Worm (Caenorhabditis elegans) whole organism, L1 larva: ENCODE data around the gene C27H5.2.

Experiments used
- aly-2 ChIP-seq: fragments of 150-350 bp; optimal IDR thresholded peaks from 2 replicates; lab custom pipeline; 2014; ENCODE audit warnings: missing biosample characterization, missing genetic modification characterization
- ceh-8 ChIP-seq: fragments of 200-800 bp; sonication (Bioruptor generic); optimal IDR thresholded peaks from 2 replicates; lab custom pipeline; 2018; ENCODE audit warnings: mild to moderate bottlenecking, missing genetic modification characterization, moderate library complexity, missing compliant biosample characterization
- ceh-90 ChIP-seq: sonication (generic microtip); optimal IDR thresholded peaks from 2 replicates; lab custom pipeline; 2016; ENCODE audit warnings: missing genetic modification characterization, missing compliant biosample characterization
- ces-1 ChIP-seq: fragments of 150-350 bp; optimal IDR thresholded peaks from 2 replicates; lab custom pipeline; 2014; ENCODE audit warnings: missing biosample characterization, missing genetic modification reagents, missing genetic modification characterization
- dpl-1 ChIP-seq, 3 experiments: fragments of 150-350 bp in 2 of 3; sonication (generic microtip) in 1 of 3; optimal IDR thresholded peaks; 2 replicates each; lab custom pipeline; 2014 to 2017; ENCODE audit warnings: missing biosample characterization in 3 of 3, missing genetic modification characterization in 3 of 3, missing genetic modification reagents in 3 of 3
- efl-1 ChIP-seq, 4 experiments: fragments of 150-350 bp; optimal IDR thresholded peaks in 3 of 4; peaks in 1 of 4; 1 replicate in 1 of 4; 2 replicates in 3 of 4; lab custom pipeline; 2014; ENCODE audit warnings: missing biosample characterization in 2 of 4, missing genetic modification characterization in 2 of 4, missing genetic modification reagents in 2 of 4
- egl-13 ChIP-seq: sonication (generic microtip); optimal IDR thresholded peaks from 2 replicates; lab custom pipeline; 2016; ENCODE audit warnings: missing genotype, missing genetic modification reagents, missing genetic modification characterization, missing compliant biosample characterization
- elt-2 ChIP-seq: sonication (generic microtip); optimal IDR thresholded peaks from 2 replicates; lab custom pipeline; 2016; ENCODE audit warnings: missing genetic modification characterization, mild to moderate bottlenecking, inconsistent platforms, missing compliant biosample characterization, missing genetic modification reagents
- elt-3 ChIP-seq, 6 experiments: fragments of 150-350 bp in 1 of 6; sonication (generic microtip); optimal IDR thresholded peaks; 2 replicates each; lab custom pipeline; 2017 to 2018; ENCODE audit warnings: missing biosample characterization in 6 of 6, missing genetic modification characterization in 6 of 6, inconsistent platforms in 1 of 6
- ets-5 ChIP-seq: fragments of 200-800 bp; sonication (Bioruptor generic); IDR thresholded peaks from 2 replicates; pipeline ENCODE4 v1.3.6; 2022; ENCODE audit warnings: missing genetic modification characterization, missing compliant biosample characterization
- fkh-10 ChIP-seq: sonication (generic microtip); optimal IDR thresholded peaks from 2 replicates; lab custom pipeline; 2017; ENCODE audit warnings: missing biosample characterization, missing genetic modification reagents, missing genetic modification characterization
- fkh-4 ChIP-seq: sonication (generic microtip); optimal IDR thresholded peaks from 2 replicates; lab custom pipeline; 2016; ENCODE audit warnings: missing compliant biosample characterization, missing genetic modification characterization, borderline replicate concordance
- fos-1 ChIP-seq: fragments of 150-350 bp; optimal IDR thresholded peaks from 2 replicates; lab custom pipeline; 2014; ENCODE audit warnings: missing biosample characterization, missing genetic modification characterization
- hlh-4 ChIP-seq: sonication (generic microtip); optimal IDR thresholded peaks from 2 replicates; lab custom pipeline; 2016; ENCODE audit warnings: mild to moderate bottlenecking, missing genetic modification characterization, missing compliant biosample characterization
- hpl-2 ChIP-seq: fragments of 150-350 bp; optimal IDR thresholded peaks from 2 replicates; lab custom pipeline; 2014; ENCODE audit warnings: missing biosample characterization, missing genetic modification reagents, missing genetic modification characterization
- irx-1 ChIP-seq: sonication (generic microtip); optimal IDR thresholded peaks from 2 replicates; lab custom pipeline; 2016; ENCODE audit warnings: missing genetic modification characterization, missing compliant biosample characterization
- lin-13 ChIP-seq: fragments of 150-350 bp; optimal IDR thresholded peaks from 2 replicates; lab custom pipeline; 2014; ENCODE audit warnings: missing biosample characterization, missing genetic modification reagents, missing genetic modification characterization
- lir-3 ChIP-seq: sonication (generic microtip); optimal IDR thresholded peaks from 2 replicates; lab custom pipeline; 2016; ENCODE audit warnings: mild to moderate bottlenecking, missing genetic modification characterization, moderate library complexity, missing compliant biosample characterization; ENCODE audit not compliant: poor library complexity
- lsy-2 ChIP-seq, 2 experiments: fragments of 150-350 bp; optimal IDR thresholded peaks; 2 replicates each; lab custom pipeline; 2014; ENCODE audit warnings: missing biosample characterization in 2 of 2, missing genetic modification characterization in 2 of 2
- mef-2 ChIP-seq: fragments of 150-350 bp; optimal IDR thresholded peaks from 2 replicates; lab custom pipeline; 2014; ENCODE audit warnings: missing biosample characterization, missing genetic modification characterization
- nhr-11 ChIP-seq: fragments of 150-350 bp; optimal IDR thresholded peaks from 2 replicates; lab custom pipeline; 2014; ENCODE audit warnings: missing biosample characterization, missing genetic modification characterization
- nhr-12 ChIP-seq: sonication (generic microtip); optimal IDR thresholded peaks from 2 replicates; lab custom pipeline; 2017; ENCODE audit warnings: missing biosample characterization, missing genetic modification characterization
- nhr-28 ChIP-seq: fragments of 150-350 bp; optimal IDR thresholded peaks from 2 replicates; lab custom pipeline; 2014; ENCODE audit warnings: missing biosample characterization, missing genetic modification characterization
- nhr-47 ChIP-seq: sonication (generic microtip); optimal IDR thresholded peaks from 2 replicates; lab custom pipeline; 2016; ENCODE audit warnings: mild to moderate bottlenecking, missing genetic modification characterization, moderate library complexity, missing compliant biosample characterization
- nhr-71 ChIP-seq: sonication (generic microtip); optimal IDR thresholded peaks from 2 replicates; lab custom pipeline; 2016; ENCODE audit warnings: mild to moderate bottlenecking, missing genetic modification characterization, moderate library complexity, missing compliant biosample characterization
- nhr-76 ChIP-seq: sonication (generic microtip); optimal IDR thresholded peaks from 2 replicates; lab custom pipeline; 2017; ENCODE audit warnings: missing biosample characterization, missing genetic modification characterization
- nhr-77 ChIP-seq: fragments of 150-350 bp; optimal IDR thresholded peaks from 2 replicates; lab custom pipeline; 2014; ENCODE audit warnings: missing biosample characterization, missing genetic modification characterization
- nhr-84 ChIP-seq: sonication (generic microtip); optimal IDR thresholded peaks from 2 replicates; lab custom pipeline; 2017; ENCODE audit warnings: missing biosample characterization, missing genetic modification characterization
- nhr-90 ChIP-seq: sonication (generic microtip); optimal IDR thresholded peaks from 2 replicates; lab custom pipeline; 2016; ENCODE audit warnings: mild to moderate bottlenecking, missing genetic modification characterization, missing compliant biosample characterization; ENCODE audit not compliant: poor library complexity
- pax-3 ChIP-seq: fragments of 200-800 bp; sonication (Bioruptor generic); optimal IDR thresholded peaks from 2 replicates; lab custom pipeline; 2018; ENCODE audit warnings: mild to moderate bottlenecking, missing genetic modification characterization, moderate library complexity, missing compliant biosample characterization
- sptf-1 ChIP-seq: fragments of 150-350 bp; optimal IDR thresholded peaks from 2 replicates; lab custom pipeline; 2014; ENCODE audit warnings: missing biosample characterization, missing genetic modification characterization
- unc-130 ChIP-seq: fragments of 150-350 bp; optimal IDR thresholded peaks from 2 replicates; lab custom pipeline; 2017; ENCODE audit warnings: missing biosample characterization, missing genetic modification characterization, inconsistent platforms
- zag-1 ChIP-seq: fragments of 150-350 bp; optimal IDR thresholded peaks from 2 replicates; lab custom pipeline; 2014; ENCODE audit warnings: missing biosample characterization, missing genetic modification characterization
- zip-4 ChIP-seq: fragments of 200-800 bp; sonication (Bioruptor generic); optimal IDR thresholded peaks from 2 replicates; lab custom pipeline; 2018; ENCODE audit warnings: mild to moderate bottlenecking, missing genetic modification characterization, moderate library complexity, missing compliant biosample characterization
- ztf-11 ChIP-seq, 2 experiments: sonication (generic microtip); optimal IDR thresholded peaks; 2 replicates each; lab custom pipeline; 2016 to 2017; ENCODE audit warnings: missing genetic modification characterization in 2 of 2, missing biosample characterization in 1 of 2, missing compliant biosample characterization in 1 of 2
- ztf-4 ChIP-seq: fragments of 150-350 bp; optimal IDR thresholded peaks from 2 replicates; lab custom pipeline; 2014; ENCODE audit warnings: missing biosample characterization, missing genetic modification characterization

Gene C27H5.2

ce11 chrII:7205388-7205787 lies 50.0 kb downstream of the C27H5.2 start, which contains the start of gene srd-59:
Gene srd-59, plus strand, starts transcription at chrII:7205688.
- no peak for TF ChIP-seq aly-2
- TF ChIP-seq nhr-76 = no peak
- TF ChIP-seq elt-3 (tag; optimal IDR thresholded peaks at IDR 0.05; lab: Kevin White, UChicago) = no peak
- no peak for TF ChIP-seq nhr-11
- TF ChIP-seq nhr-28 = no peak
- TF ChIP-seq dpl-1 (GFP tag; optimal IDR thresholded peaks at IDR 0.05; lab: Kevin White, UChicago) = no peak
- TF ChIP-seq irx-1 (tag; lab: Kevin White, UChicago) = no peak
- no peak for TF ChIP-seq hlh-4
- TF ChIP-seq mef-2 (tag; lab: Kevin White, UChicago) = no peak
- TF ChIP-seq lir-3 = no peak
- TF ChIP-seq nhr-12 = no peak
- no peak for TF ChIP-seq ztf-11 (tag; optimal IDR thresholded peaks at IDR 0.05; lab: Kevin White, UChicago)
- TF ChIP-seq ceh-8 (GFP tag; lab: Kevin White, UChicago) = no peak
- no peak for TF ChIP-seq ceh-90 (tag; lab: Kevin White, UChicago)
- TF ChIP-seq nhr-84 (tag; lab: Kevin White, UChicago) = no peak
- TF ChIP-seq elt-2 = no peak

ce11 chrII:7207649-7208048 lies 52.3 kb downstream of the C27H5.2 start:
- TF ChIP-seq efl-1 (optimal IDR thresholded peaks at IDR 0.05; lab: Kevin White, UChicago) (no peak), efl-1 (GFP tag; optimal IDR thresholded peaks at IDR 0.05 in 1 of 2; lab: Kevin White, UChicago) (peak in 1 of 2 experiments; percentile 78), pax-3 (no peak)

DNA sequence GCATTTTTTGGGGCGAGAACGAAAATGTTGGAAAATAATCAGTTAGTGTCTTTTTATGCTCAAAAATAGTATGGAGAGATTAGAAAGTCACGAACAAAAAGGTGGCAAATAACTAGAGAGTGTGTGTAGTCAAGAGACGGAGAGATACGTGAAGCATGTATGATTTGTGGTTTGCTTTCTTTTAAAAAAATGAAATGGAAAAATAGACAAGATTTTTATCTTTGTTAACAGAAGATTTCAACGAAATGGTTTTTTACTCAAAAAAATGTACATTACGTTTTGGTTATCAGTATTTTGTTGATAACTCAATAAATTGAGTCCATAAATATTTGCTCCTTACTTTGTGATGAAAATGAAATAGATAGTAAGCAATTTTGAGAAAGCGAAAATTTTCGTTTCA lies 52.8 kb downstream of the C27H5.2 start, which contains the start of gene dhs-7:
dhs-7 (minus strand) TSS at position 277 of the 400 bp plus-strand sequence.
- TF ChIP-seq ces-1 (GFP tag; lab: Kevin White, UChicago) (no peak), elt-2 (peak; percentile 44), lin-13 (no peak), egl-13 (tag; lab: Kevin White, UChicago) (no peak), ets-5 (GFP tag; lab: Robert Waterston, UW) (no peak), nhr-71 (no peak)
- TF ChIP-seq, all 84 proteins: peak for 1

ce11 chrII:7210187-7210586 lies 54.8 kb downstream of the C27H5.2 start, which contains the start of gene E04F6.15:
Gene E04F6.15, minus strand, starts transcription at chrII:7210287.
- no peak for TF ChIP-seq nhr-77 (tag; lab: Kevin White, UChicago)
- no peak for TF ChIP-seq unc-130 (tag; lab: Kevin White, UChicago)
- no peak for TF ChIP-seq fos-1 (tag; lab: Kevin White, UChicago)
- no peak for TF ChIP-seq nhr-90
- TF ChIP-seq hpl-2 (GFP tag; lab: Kevin White, UChicago) = no peak
- TF ChIP-seq lsy-2 (tag; optimal IDR thresholded peaks at IDR 0.05; lab: Kevin White, UChicago) = no peak
- TF ChIP-seq fkh-10 (GFP tag; lab: Kevin White, UChicago) = no peak
- no peak for TF ChIP-seq sptf-1 (tag; lab: Kevin White, UChicago)
- TF ChIP-seq nhr-12 = no peak
- TF ChIP-seq zip-4 (GFP tag; lab: Kevin White, UChicago) = no peak
- no peak for TF ChIP-seq zag-1 (tag; lab: Kevin White, UChicago)
- TF ChIP-seq efl-1 (optimal IDR thresholded peaks at IDR 0.05; lab: Kevin White, UChicago) = no peak
- TF ChIP-seq efl-1 (GFP tag; optimal IDR thresholded peaks at IDR 0.05 in 1 of 2; lab: Kevin White, UChicago) = no peak
- TF ChIP-seq lir-3 = no peak
- no peak for TF ChIP-seq nhr-28
- TF ChIP-seq ztf-4 (tag; lab: Kevin White, UChicago) = no peak
- no peak for TF ChIP-seq fkh-4
- no peak for TF ChIP-seq pax-3
- no peak for TF ChIP-seq nhr-47 (tag; lab: Kevin White, UChicago)
- TF ChIP-seq nhr-71 = no peak
